Worm (Caenorhabditis elegans) whole organism, young adult: ENCODE results near the gene C29F7.1.
"Not testable (repeated sequence)": the region's sequence is repeated elsewhere in the genome, so short reads cannot be mapped to it uniquely, and the experiment has no call there.

Experiments
- B0035.1 ChIP-seq: sonication (generic microtip); optimal IDR thresholded peaks from 2 replicates; lab custom pipeline; 2016; ENCODE audit warnings: missing genetic modification characterization, mild to moderate bottlenecking, missing compliant biosample characterization, missing genotype, missing genetic modification reagents
- B0336.3 ChIP-seq: fragments of 200-800 bp; sonication (Bioruptor generic); IDR thresholded peaks from 2 replicates; pipeline ENCODE4 v1.3.6; 2022; ENCODE audit warnings: missing genetic modification characterization, missing compliant biosample characterization
- C06A6.2 ChIP-seq: fragments of 200-800 bp; sonication (Bioruptor generic); conservative IDR thresholded peaks from 2 replicates; pipeline ENCODE4 v1.3.6; 2022; ENCODE audit warnings: missing genetic modification characterization, missing compliant biosample characterization
- F10E7.11 ChIP-seq: sonication (generic microtip); optimal IDR thresholded peaks from 2 replicates; lab custom pipeline; 2017; ENCODE audit warnings: mild to moderate bottlenecking, missing genetic modification characterization, moderate library complexity, missing compliant biosample characterization
- F52B5.7 ChIP-seq: sonication (generic microtip); optimal IDR thresholded peaks from 2 replicates; lab custom pipeline; 2016; ENCODE audit warnings: mild to moderate bottlenecking, missing genetic modification characterization, missing compliant biosample characterization
- F57A8.1 ChIP-seq: fragments of 200-800 bp; sonication (Bioruptor generic); optimal IDR thresholded peaks from 2 replicates; lab custom pipeline; 2018; ENCODE audit warnings: mild to moderate bottlenecking, missing genetic modification characterization, moderate library complexity, missing compliant biosample characterization
- K11D2.4 ChIP-seq: fragments of 200-800 bp; sonication (Bioruptor generic); IDR thresholded peaks from 2 replicates; pipeline ENCODE4 v1.3.6; 2022; ENCODE audit warnings: missing genetic modification reagents, missing genetic modification characterization, missing compliant biosample characterization
- T07F8.4 ChIP-seq: sonication (generic microtip); optimal IDR thresholded peaks from 2 replicates; lab custom pipeline; 2016; ENCODE audit warnings: mild to moderate bottlenecking, missing genetic modification characterization, moderate library complexity, missing compliant biosample characterization
- T26A5.8 ChIP-seq: sonication (generic microtip); optimal IDR thresholded peaks from 2 replicates; lab custom pipeline; 2016; ENCODE audit warnings: missing genetic modification characterization, missing compliant biosample characterization
- Y53G8AR.9 ChIP-seq: fragments of 200-800 bp; sonication (Bioruptor generic); conservative IDR thresholded peaks from 2 replicates; pipeline ENCODE4 v1.3.6; 2022; ENCODE audit warnings: missing genetic modification reagents, missing genetic modification characterization, missing compliant biosample characterization
- ama-1 ChIP-seq, 3 experiments: fragments of 150-350 bp in 1 of 3; sonication (generic microtip) in 2 of 3; optimal IDR thresholded peaks; 2 replicates each; lab custom pipeline; 2014 to 2018; ENCODE audit warnings: missing biosample characterization in 2 of 3, missing genetic modification characterization in 2 of 3, missing genetic modification reagents in 2 of 3
- aptf-2 ChIP-seq: fragments of 200-800 bp; sonication (Bioruptor generic); conservative IDR thresholded peaks from 2 replicates; pipeline ENCODE4 v1.3.6; 2022; ENCODE audit warnings: missing genetic modification reagents, missing genetic modification characterization, missing compliant biosample characterization
- attf-3 ChIP-seq: fragments of 200-800 bp; sonication (Bioruptor generic); conservative IDR thresholded peaks from 2 replicates; pipeline ENCODE4 v1.3.6; 2022; ENCODE audit warnings: missing genetic modification reagents, missing genetic modification characterization, missing compliant biosample characterization
- bed-2 ChIP-seq: fragments of 200-800 bp; sonication (Bioruptor generic); IDR thresholded peaks from 2 replicates; pipeline ENCODE4 v1.3.6; 2022; ENCODE audit warnings: missing genetic modification reagents, missing genetic modification characterization, missing compliant biosample characterization
- ccch-3 ChIP-seq: fragments of 200-800 bp; sonication (Bioruptor generic); optimal IDR thresholded peaks from 2 replicates; lab custom pipeline; 2018; ENCODE audit warnings: mild to moderate bottlenecking, missing genetic modification characterization, missing compliant biosample characterization
- ceh-27 ChIP-seq: fragments of 200-800 bp; sonication (Bioruptor generic); optimal IDR thresholded peaks from 2 replicates; lab custom pipeline; 2018; ENCODE audit warnings: mild to moderate bottlenecking, missing genetic modification characterization, moderate library complexity, missing compliant biosample characterization
- ceh-91 ChIP-seq: fragments of 200-800 bp; sonication (Bioruptor generic); IDR thresholded peaks from 2 replicates; pipeline ENCODE4 v1.3.6; 2022; ENCODE audit warnings: missing genetic modification reagents, missing genetic modification characterization, missing compliant biosample characterization
- die-1 ChIP-seq: sonication (generic microtip); optimal IDR thresholded peaks from 2 replicates; lab custom pipeline; 2016; ENCODE audit warnings: missing genotype, mild to moderate bottlenecking, missing genetic modification characterization, missing compliant biosample characterization
- dox-1 ChIP-seq: fragments of 200-800 bp; sonication (Bioruptor generic); IDR thresholded peaks from 2 replicates; pipeline ENCODE4 v1.3.6; 2022; ENCODE audit warnings: missing genetic modification reagents, missing genetic modification characterization, missing compliant biosample characterization
- dpl-1 ChIP-seq: fragments of 150-350 bp; optimal IDR thresholded peaks from 2 replicates; lab custom pipeline; 2014; ENCODE audit warnings: missing biosample characterization, missing genetic modification reagents, missing genetic modification characterization
- egl-18 ChIP-seq: fragments of 200-800 bp; sonication (Bioruptor generic); IDR thresholded peaks from 2 replicates; pipeline ENCODE4 v1.3.6; 2022; ENCODE audit warnings: missing genetic modification reagents, missing genetic modification characterization, missing compliant biosample characterization
- ekl-4 ChIP-seq: fragments of 200-800 bp; sonication (Bioruptor generic); IDR thresholded peaks from 2 replicates; pipeline ENCODE4 v1.3.6; 2022; ENCODE audit warnings: missing genetic modification reagents, missing genetic modification characterization, missing compliant biosample characterization
- ets-4 ChIP-seq: fragments of 200-800 bp; sonication (Bioruptor generic); optimal IDR thresholded peaks from 2 replicates; lab custom pipeline; 2018; ENCODE audit warnings: mild to moderate bottlenecking, missing genetic modification characterization, missing compliant biosample characterization
- gei-17 ChIP-seq: fragments of 200-800 bp; sonication (Bioruptor generic); optimal IDR thresholded peaks from 2 replicates; lab custom pipeline; 2018; ENCODE audit warnings: mild to moderate bottlenecking, missing genetic modification characterization, missing compliant biosample characterization
- him-1 ChIP-seq: sonication (generic microtip); optimal IDR thresholded peaks from 2 replicates; lab custom pipeline; 2016; ENCODE audit warnings: missing genotype, missing genetic modification reagents, missing genetic modification characterization, missing compliant biosample characterization
- hlh-12 ChIP-seq: sonication (generic microtip); optimal IDR thresholded peaks from 2 replicates; lab custom pipeline; 2016; ENCODE audit warnings: missing genetic modification characterization, missing compliant biosample characterization
- hmg-20 ChIP-seq: fragments of 200-800 bp; sonication (Bioruptor generic); IDR thresholded peaks from 2 replicates; pipeline ENCODE4 v1.3.6; 2022; ENCODE audit warnings: missing genetic modification reagents, missing genetic modification characterization, missing compliant biosample characterization
- lag-1 ChIP-seq: fragments of 200-800 bp; sonication (Bioruptor generic); IDR thresholded peaks from 2 replicates; pipeline ENCODE4 v1.3.6; 2022; ENCODE audit warnings: missing genetic modification reagents, missing genetic modification characterization, missing compliant biosample characterization
- let-607 ChIP-seq, 2 experiments: fragments of 200-800 bp in 1 of 2; sonication (Bioruptor generic) in 1 of 2; sonication (generic microtip) in 1 of 2; optimal IDR thresholded peaks; 2 replicates each; lab custom pipeline; 2016 to 2018; ENCODE audit warnings: mild to moderate bottlenecking in 2 of 2, missing compliant biosample characterization in 2 of 2, missing genetic modification characterization in 2 of 2, moderate library complexity in 2 of 2, missing genotype in 1 of 2
- lin-54 ChIP-seq: fragments of 200-800 bp; sonication (Bioruptor generic); optimal IDR thresholded peaks from 2 replicates; lab custom pipeline; 2018; ENCODE audit warnings: mild to moderate bottlenecking, missing genetic modification characterization, missing compliant biosample characterization
- lir-1 ChIP-seq: fragments of 200-800 bp; sonication (Bioruptor generic); conservative IDR thresholded peaks from 2 replicates; pipeline ENCODE4 v1.3.6; 2022; ENCODE audit warnings: missing genetic modification reagents, missing genetic modification characterization, missing compliant biosample characterization
- madf-10 ChIP-seq: sonication (generic microtip); optimal IDR thresholded peaks from 2 replicates; lab custom pipeline; 2016; ENCODE audit warnings: mild to moderate bottlenecking, missing genetic modification characterization, missing compliant biosample characterization
- madf-3 ChIP-seq: fragments of 200-800 bp; sonication (Bioruptor generic); IDR thresholded peaks from 2 replicates; pipeline ENCODE4 v1.3.6; 2022; ENCODE audit warnings: missing genetic modification reagents, missing genetic modification characterization, missing compliant biosample characterization
- mes-4 ChIP-seq: sonication (generic microtip); optimal IDR thresholded peaks from 2 replicates; lab custom pipeline; 2016; ENCODE audit warnings: missing genotype, missing genetic modification characterization, missing compliant biosample characterization
- mxl-1 ChIP-seq: sonication (generic microtip); optimal IDR thresholded peaks from 2 replicates; lab custom pipeline; 2016; ENCODE audit warnings: missing genetic modification characterization, missing compliant biosample characterization
- nhr-27 ChIP-seq: fragments of 200-800 bp; sonication (Bioruptor generic); optimal IDR thresholded peaks from 2 replicates; lab custom pipeline; 2018; ENCODE audit warnings: mild to moderate bottlenecking, missing genetic modification characterization, moderate library complexity, missing compliant biosample characterization
- nhr-80 ChIP-seq: sonication (generic microtip); optimal IDR thresholded peaks from 2 replicates; lab custom pipeline; 2016; ENCODE audit warnings: missing genetic modification characterization, missing compliant biosample characterization
- nhr-90 ChIP-seq: sonication (generic microtip); optimal IDR thresholded peaks from 2 replicates; lab custom pipeline; 2016; ENCODE audit warnings: missing genotype, mild to moderate bottlenecking, missing genetic modification characterization, missing compliant biosample characterization
- rcor-1 ChIP-seq: fragments of 200-800 bp; sonication (Bioruptor generic); IDR thresholded peaks from 2 replicates; pipeline ENCODE4 v1.3.6; 2022; ENCODE audit warnings: missing genetic modification reagents, missing genetic modification characterization, missing compliant biosample characterization
- somi-1 ChIP-seq: fragments of 200-800 bp; sonication (Bioruptor generic); optimal IDR thresholded peaks from 2 replicates; lab custom pipeline; 2018; ENCODE audit warnings: mild to moderate bottlenecking, missing genetic modification characterization, missing compliant biosample characterization
- tlf-1 ChIP-seq: fragments of 200-800 bp; sonication (Bioruptor generic); optimal IDR thresholded peaks from 2 replicates; lab custom pipeline; 2018; ENCODE audit warnings: mild to moderate bottlenecking, missing genetic modification characterization, missing compliant biosample characterization
- zim-3 ChIP-seq: sonication (generic microtip); optimal IDR thresholded peaks from 2 replicates; lab custom pipeline; 2017; ENCODE audit warnings: mild to moderate bottlenecking, missing genetic modification characterization, moderate library complexity, missing compliant biosample characterization
- ztf-25 ChIP-seq: fragments of 200-800 bp; sonication (Bioruptor generic); IDR thresholded peaks from 2 replicates; pipeline ENCODE4 v1.3.6; 2022; ENCODE audit warnings: missing genetic modification reagents, missing genetic modification characterization, missing compliant biosample characterization
- ztf-28 ChIP-seq: fragments of 200-800 bp; sonication (Bioruptor generic); IDR thresholded peaks from 2 replicates; pipeline ENCODE4 v1.3.6; 2022; ENCODE audit warnings: missing genetic modification reagents, missing genetic modification characterization, missing compliant biosample characterization
- ztf-6 ChIP-seq: fragments of 200-800 bp; sonication (Bioruptor generic); IDR thresholded peaks from 2 replicates; pipeline ENCODE4 v1.3.6; 2022; ENCODE audit warnings: missing genetic modification reagents, missing genetic modification characterization, missing compliant biosample characterization

Gene C29F7.1

DNA sequence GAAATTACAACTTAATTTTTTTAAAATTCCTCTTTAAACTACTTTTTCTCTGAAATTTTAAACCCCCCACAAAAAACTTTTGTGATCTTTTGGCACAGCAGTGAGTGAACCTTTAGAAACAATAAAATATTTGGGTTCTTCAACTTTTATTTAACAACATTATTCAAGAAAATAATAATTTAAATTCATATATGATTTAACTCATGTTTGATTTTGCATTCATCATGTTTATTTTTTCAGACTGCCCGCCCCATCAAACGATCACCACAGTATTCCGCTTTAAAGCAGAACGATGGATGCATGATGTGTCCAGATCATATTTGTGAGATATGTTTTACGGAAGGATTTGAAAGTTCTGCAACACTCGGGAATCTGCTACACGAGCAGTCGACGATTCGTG is 36.7 kb downstream of the C29F7.1 start, which contains the start of gene set-8:
set-8 (plus strand) TSS at position 301 of the 400 bp plus-strand sequence.
- TF ChIP-seq hmg-20 (GFP tag; lab: Robert Waterston, UW) (no peak), ztf-6 (GFP tag; lab: Robert Waterston, UW) (no peak), ceh-27 (GFP tag; lab: Kevin White, UChicago) (no peak), die-1 (tag; lab: Kevin White, UChicago) (no peak), attf-3 (GFP tag; lab: Robert Waterston, UW) (no peak)

DNA sequence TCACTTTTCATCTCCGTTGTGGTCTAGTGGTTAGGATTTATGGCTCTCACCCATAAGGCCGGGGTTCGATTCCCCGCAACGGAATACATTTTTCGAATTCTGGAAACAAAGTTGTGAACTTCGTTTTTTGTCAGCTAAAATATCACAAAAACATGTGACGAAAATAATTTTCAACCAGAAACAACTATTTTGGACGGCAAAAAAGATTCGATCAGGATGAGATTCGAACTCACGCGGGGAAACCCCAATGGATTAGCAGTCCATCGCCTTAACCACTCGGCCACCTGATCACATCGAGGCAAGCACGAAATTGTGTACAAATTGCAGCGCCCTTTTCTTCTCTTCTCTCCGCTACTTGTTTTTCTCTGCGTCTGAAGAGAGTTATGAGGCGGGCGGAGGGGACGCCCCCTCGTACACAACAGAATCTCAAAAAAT is 38.9 kb downstream of the C29F7.1 start:
- peak; percentile 84 for TF ChIP-seq hlh-12 (tag; lab: Kevin White, UChicago)
- TF ChIP-seq ama-1 (optimal IDR thresholded peaks at IDR 0.05; lab: Kevin White, UChicago), result not testable (repeated sequence)
- TF ChIP-seq ama-1 (GFP tag; optimal IDR thresholded peaks at IDR 0.05; lab: Kevin White, UChicago), result peak; percentile 38 to 46
- TF ChIP-seq lin-54 (GFP tag; lab: Kevin White, UChicago), result peak; percentile 52
- TF ChIP-seq nhr-27 (tag; lab: Kevin White, UChicago), result peak; percentile 51
- TF ChIP-seq T07F8.4, result peak; percentile 75
- peak; percentile 93; the same call in 1 of the 2 replicates for TF ChIP-seq dox-1 (GFP tag; lab: Robert Waterston, UW)
- peak; percentile 92 for TF ChIP-seq nhr-90
- TF ChIP-seq egl-18 (GFP tag; lab: Robert Waterston, UW), result peak; percentile 76
- TF ChIP-seq mxl-1 (tag; lab: Kevin White, UChicago), result peak; percentile 89
- TF ChIP-seq zim-3, result peak; percentile 56
- TF ChIP-seq B0035.1 (tag; lab: Kevin White, UChicago), result peak; percentile 86
- peak; percentile 60 for TF ChIP-seq ets-4 (GFP tag; lab: Kevin White, UChicago)
- peak; percentile 80 for TF ChIP-seq Y53G8AR.9 (GFP tag; lab: Robert Waterston, UW)
- TF ChIP-seq die-1 (tag; lab: Kevin White, UChicago), result peak; percentile 95
- peak; percentile 96 for TF ChIP-seq him-1 (tag; lab: Kevin White, UChicago)
- TF ChIP-seq mes-4 (tag; lab: Kevin White, UChicago), result peak; percentile 81
- TF ChIP-seq bed-2 (GFP tag; lab: Robert Waterston, UW), result 0 out of 2 replicates have a peak, but pooled peaks have one; percentile 7
- TF ChIP-seq madf-10 (tag; lab: Kevin White, UChicago), result peak; percentile 88
- 0 out of 2 replicates have a peak, but pooled peaks have one; percentile 21 for TF ChIP-seq C06A6.2
- peak; percentile 20 for TF ChIP-seq ccch-3 (GFP tag; lab: Kevin White, UChicago)
- TF ChIP-seq lag-1 (GFP tag; lab: Robert Waterston, UW), result 0 out of 2 replicates have a peak, but pooled peaks have one; percentile 7
- peak; percentile 89 for TF ChIP-seq T26A5.8 (tag; lab: Kevin White, UChicago)
- peak; percentile 77 for TF ChIP-seq rcor-1
- 0 out of 2 replicates have a peak, but pooled peaks have one; percentile 37 for TF ChIP-seq ceh-91 (GFP tag; lab: Robert Waterston, UW)
- peak; percentile 86 for TF ChIP-seq nhr-80 (tag; lab: Kevin White, UChicago)
- TF ChIP-seq ztf-25 (GFP tag; lab: Robert Waterston, UW), result 0 out of 2 replicates have a peak, but pooled peaks have one; percentile 55
- TF ChIP-seq let-607 (tag; optimal IDR thresholded peaks at IDR 0.05; lab: Kevin White, UChicago), result peak; percentile 51 to 79
- peak; percentile 77; the same call in 1 of the 2 replicates for TF ChIP-seq B0336.3 (GFP tag; lab: Robert Waterston, UW)
- TF ChIP-seq K11D2.4 (GFP tag; lab: Robert Waterston, UW), result peak; percentile 72; the same call in 1 of the 2 replicates
- 0 out of 2 replicates have a peak, but pooled peaks have one; percentile 56 for TF ChIP-seq madf-3 (GFP tag; lab: Robert Waterston, UW)
- peak; percentile 79 for TF ChIP-seq gei-17 (GFP tag; lab: Kevin White, UChicago)
- TF ChIP-seq lir-1 (GFP tag; lab: Robert Waterston, UW), result peak; percentile 48; the same call in 1 of the 2 replicates
- peak; percentile 64 for TF ChIP-seq F10E7.11 (tag; lab: Kevin White, UChicago)
- peak; percentile 13 for TF ChIP-seq dpl-1
- peak; percentile 54 for TF ChIP-seq tlf-1 (GFP tag; lab: Kevin White, UChicago)
- peak; percentile 78 for TF ChIP-seq F57A8.1 (GFP tag; lab: Kevin White, UChicago)
- peak; percentile 62 for TF ChIP-seq F52B5.7 (tag; lab: Kevin White, UChicago)
- 0 out of 2 replicates have a peak, but pooled peaks have one; percentile 21 for TF ChIP-seq ztf-28 (GFP tag; lab: Robert Waterston, UW)
- TF ChIP-seq somi-1, result peak; percentile 84
- 0 out of 2 replicates have a peak, but pooled peaks have one; percentile 55 for TF ChIP-seq aptf-2
- peak; percentile 67 for TF ChIP-seq ekl-4 (GFP tag; lab: Robert Waterston, UW)
